Worm (Caenorhabditis elegans) whole organism, L1 larva: Measurements from ENCODE around the gene T27E4.7.

Experiments
- Y116A8C.19 ChIP-seq: sonication (generic microtip); optimal IDR thresholded peaks from 2 replicates; lab custom pipeline; 2016; ENCODE audit warnings: missing compliant biosample characterization, missing genetic modification characterization, borderline replicate concordance
- aha-1 ChIP-seq: fragments of 150-350 bp; optimal IDR thresholded peaks from 2 replicates; lab custom pipeline; 2014; ENCODE audit warnings: missing biosample characterization, missing genetic modification characterization
- aly-2 ChIP-seq: fragments of 150-350 bp; optimal IDR thresholded peaks from 2 replicates; lab custom pipeline; 2014; ENCODE audit warnings: missing biosample characterization, missing genetic modification characterization
- ama-1 ChIP-seq: fragments of 150-350 bp; optimal IDR thresholded peaks from 2 replicates; lab custom pipeline; 2014
- blmp-1 ChIP-seq: fragments of 150-350 bp; optimal IDR thresholded peaks from 2 replicates; lab custom pipeline; 2014; ENCODE audit warnings: missing biosample characterization, missing genetic modification characterization
- ceh-82 ChIP-seq, 3 experiments: fragments of 150-350 bp in 1 of 3; sonication (generic microtip) in 2 of 3; optimal IDR thresholded peaks; 2 replicates each; lab custom pipeline; 2014 to 2017; ENCODE audit warnings: missing biosample characterization in 3 of 3, missing genetic modification characterization in 3 of 3
- ceh-88 ChIP-seq: fragments of 200-800 bp; sonication (Bioruptor generic); IDR thresholded peaks from 2 replicates; pipeline ENCODE4 v1.3.6; 2022; ENCODE audit warnings: missing genetic modification characterization, missing compliant biosample characterization
- dsc-1 ChIP-seq: sonication (generic microtip); optimal IDR thresholded peaks from 2 replicates; lab custom pipeline; 2016; ENCODE audit warnings: mild to moderate bottlenecking, missing genetic modification characterization, missing compliant biosample characterization
- efl-3 ChIP-seq: fragments of 200-800 bp; sonication (Bioruptor generic); optimal IDR thresholded peaks from 2 replicates; lab custom pipeline; 2018; ENCODE audit warnings: mild to moderate bottlenecking, missing genetic modification characterization, missing compliant biosample characterization
- fkh-10 ChIP-seq: sonication (generic microtip); optimal IDR thresholded peaks from 2 replicates; lab custom pipeline; 2017; ENCODE audit warnings: missing biosample characterization, missing genetic modification reagents, missing genetic modification characterization
- fos-1 ChIP-seq: fragments of 150-350 bp; optimal IDR thresholded peaks from 2 replicates; lab custom pipeline; 2014; ENCODE audit warnings: missing biosample characterization, missing genetic modification characterization
- hpl-2 ChIP-seq: fragments of 150-350 bp; optimal IDR thresholded peaks from 2 replicates; lab custom pipeline; 2014; ENCODE audit warnings: missing biosample characterization, missing genetic modification reagents, missing genetic modification characterization
- irx-1 ChIP-seq: sonication (generic microtip); optimal IDR thresholded peaks from 2 replicates; lab custom pipeline; 2016; ENCODE audit warnings: missing genetic modification characterization, missing compliant biosample characterization
- lin-13 ChIP-seq: fragments of 150-350 bp; optimal IDR thresholded peaks from 2 replicates; lab custom pipeline; 2014; ENCODE audit warnings: missing biosample characterization, missing genetic modification reagents, missing genetic modification characterization
- lin-14 ChIP-seq: fragments of 200-800 bp; sonication (Bioruptor generic); optimal IDR thresholded peaks from 2 replicates; lab custom pipeline; 2018; ENCODE audit warnings: mild to moderate bottlenecking, missing genetic modification characterization, moderate library complexity, missing compliant biosample characterization
- lin-35 ChIP-seq, 2 experiments: fragments of 150-350 bp; optimal IDR thresholded peaks; 2 replicates each; lab custom pipeline; 2014; ENCODE audit warnings: missing biosample characterization in 2 of 2, missing genetic modification characterization in 2 of 2, missing genetic modification reagents in 2 of 2
- lsy-2 ChIP-seq, 2 experiments: fragments of 150-350 bp; optimal IDR thresholded peaks; 2 replicates each; lab custom pipeline; 2014; ENCODE audit warnings: missing biosample characterization in 2 of 2, missing genetic modification characterization in 2 of 2
- mab-9 ChIP-seq: fragments of 200-800 bp; sonication (Bioruptor generic); IDR thresholded peaks from 2 replicates; pipeline ENCODE4 v1.3.6; 2022; ENCODE audit warnings: missing genetic modification reagents, missing genetic modification characterization, missing compliant biosample characterization
- mdl-1 ChIP-seq, 2 experiments: fragments of 150-350 bp; optimal IDR thresholded peaks; 2 replicates each; lab custom pipeline; 2014 to 2017; ENCODE audit warnings: missing biosample characterization in 2 of 2, missing genetic modification characterization in 2 of 2, inconsistent platforms in 1 of 2
- nhr-20 ChIP-seq: sonication (generic microtip); optimal IDR thresholded peaks from 2 replicates; lab custom pipeline; 2016; ENCODE audit warnings: mild to moderate bottlenecking, missing genetic modification characterization, missing compliant biosample characterization
- nhr-28 ChIP-seq: fragments of 150-350 bp; optimal IDR thresholded peaks from 2 replicates; lab custom pipeline; 2014; ENCODE audit warnings: missing biosample characterization, missing genetic modification characterization
- nhr-84 ChIP-seq: sonication (generic microtip); optimal IDR thresholded peaks from 2 replicates; lab custom pipeline; 2017; ENCODE audit warnings: missing biosample characterization, missing genetic modification characterization
- nhr-85 ChIP-seq: sonication (generic microtip); peaks from one replicate; lab custom pipeline; 2016; ENCODE audit warnings: missing genetic modification characterization, inconsistent platforms, missing compliant biosample characterization
- nhr-90 ChIP-seq: sonication (generic microtip); optimal IDR thresholded peaks from 2 replicates; lab custom pipeline; 2016; ENCODE audit warnings: mild to moderate bottlenecking, missing genetic modification characterization, missing compliant biosample characterization; ENCODE audit not compliant: poor library complexity
- pag-3 ChIP-seq: sonication (generic microtip); optimal IDR thresholded peaks from 2 replicates; lab custom pipeline; 2017; ENCODE audit warnings: missing genetic modification characterization, mild to moderate bottlenecking, missing compliant biosample characterization, antibody characterized with exemption, borderline replicate concordance; ENCODE audit not compliant: insufficient read depth
- snpc-4 ChIP-seq: fragments of 150-350 bp; optimal IDR thresholded peaks from 2 replicates; lab custom pipeline; 2014; ENCODE audit warnings: missing biosample characterization, missing genetic modification characterization
- snu-23 ChIP-seq: sonication (generic microtip); optimal IDR thresholded peaks from 2 replicates; lab custom pipeline; 2016; ENCODE audit warnings: missing genetic modification characterization, missing compliant biosample characterization
- sox-4 ChIP-seq: sonication (generic microtip); optimal IDR thresholded peaks from 2 replicates; lab custom pipeline; 2016; ENCODE audit warnings: missing genetic modification characterization, missing compliant biosample characterization
- sptf-1 ChIP-seq: fragments of 150-350 bp; optimal IDR thresholded peaks from 2 replicates; lab custom pipeline; 2014; ENCODE audit warnings: missing biosample characterization, missing genetic modification characterization
- sup-37 ChIP-seq: fragments of 200-800 bp; sonication (Bioruptor generic); optimal IDR thresholded peaks from 2 replicates; lab custom pipeline; 2018; ENCODE audit warnings: mild to moderate bottlenecking, missing genetic modification characterization, missing compliant biosample characterization
- swsn-7 ChIP-seq: sonication (generic microtip); optimal IDR thresholded peaks from 2 replicates; lab custom pipeline; 2016; ENCODE audit warnings: missing genetic modification characterization, missing compliant biosample characterization
- tbx-2 ChIP-seq: sonication (generic microtip); optimal IDR thresholded peaks from 2 replicates; lab custom pipeline; 2016; ENCODE audit warnings: missing genetic modification characterization, missing compliant biosample characterization
- unc-130 ChIP-seq: fragments of 150-350 bp; optimal IDR thresholded peaks from 2 replicates; lab custom pipeline; 2017; ENCODE audit warnings: missing biosample characterization, missing genetic modification characterization, inconsistent platforms
- unc-30 ChIP-seq: sonication (generic microtip); optimal IDR thresholded peaks from 2 replicates; lab custom pipeline; 2017; ENCODE audit warnings: missing biosample characterization, missing genetic modification characterization
- unc-86 ChIP-seq: sonication (generic microtip); optimal IDR thresholded peaks from 2 replicates; lab custom pipeline; 2016; ENCODE audit warnings: missing genetic modification characterization, missing compliant biosample characterization
- xbp-1 ChIP-seq: sonication (generic microtip); optimal IDR thresholded peaks from 2 replicates; lab custom pipeline; 2016; ENCODE audit warnings: missing genetic modification characterization, missing compliant biosample characterization
- ztf-11 ChIP-seq, 2 experiments: sonication (generic microtip); optimal IDR thresholded peaks; 2 replicates each; lab custom pipeline; 2016 to 2017; ENCODE audit warnings: missing genetic modification characterization in 2 of 2, missing biosample characterization in 1 of 2, missing compliant biosample characterization in 1 of 2

T27E4.7 gene

ce11 chrV:9073322-9074038 is 2.6 kb downstream of the T27E4.7 start, which contains the start of gene oac-50:
oac-50 (minus strand) TSS chrV:9073540.
- TF ChIP-seq lin-35 (GFP tag; optimal IDR thresholded peaks at IDR 0.05; lab: Kevin White, UChicago) (peak in 1 of 2 experiments; percentile 12), Y116A8C.19 (no peak), nhr-28 (no peak), ceh-82 (tag; optimal IDR thresholded peaks at IDR 0.05; lab: Kevin White, UChicago) (no peak), ceh-88 (GFP tag; lab: Robert Waterston, UW) (no peak), pag-3 (tag; lab: Kevin White, UChicago) (no peak), efl-3 (GFP tag; lab: Kevin White, UChicago) (no peak), tbx-2 (tag; lab: Kevin White, UChicago) (peak; percentile 14), mdl-1 (tag; optimal IDR thresholded peaks at IDR 0.05; lab: Kevin White, UChicago) (peak in 1 of 2 experiments; percentile 22), lsy-2 (tag; optimal IDR thresholded peaks at IDR 0.05; lab: Kevin White, UChicago) (peak in 1 of 2 experiments; percentile 24), swsn-7 (tag; lab: Kevin White, UChicago) (no peak)

- TF ChIP-seq fkh-10 (GFP tag; lab: Kevin White, UChicago) (no peak), mdl-1 (tag; optimal IDR thresholded peaks at IDR 0.05; lab: Kevin White, UChicago) (no peak), unc-86 (tag; lab: Kevin White, UChicago) (no peak), aly-2 (no peak), nhr-90 (tag; lab: Kevin White, UChicago) (no peak), xbp-1 (tag; lab: Kevin White, UChicago) (no peak), swsn-7 (tag; lab: Kevin White, UChicago) (no peak), snpc-4 (tag; lab: Kevin White, UChicago) (no peak), nhr-84 (no peak), ztf-11 (tag; optimal IDR thresholded peaks at IDR 0.05; lab: Kevin White, UChicago) (no peak), sup-37 (GFP tag; lab: Kevin White, UChicago) (no peak), lin-13 (GFP tag; lab: Kevin White, UChicago) (no peak), tbx-2 (tag; lab: Kevin White, UChicago) (no peak), ama-1 (no peak), mab-9 (no peak), aha-1 (tag; lab: Kevin White, UChicago) (no peak), nhr-85 (tag; lab: Kevin White, UChicago) (no peak), Y116A8C.19 (no peak)
Observed at ce11 chrV:9069680-9070079, 6.4 kb downstream of the T27E4.7 start, which contains the start of gene T27E4.5. T27E4.5 (minus strand) TSS chrV:9069780.

ce11 chrV:9067678-9068077 is 8.4 kb downstream of the T27E4.7 start, which contains the start of gene fip-2:
fip-2 (plus strand) TSS chrV:9067978.
- no peak for TF ChIP-seq aly-2
- no peak for TF ChIP-seq unc-30 (tag; lab: Kevin White, UChicago)

ce11 chrV:9065915-9066314 is 10.2 kb downstream of the T27E4.7 start:
- TF ChIP-seq sptf-1, result no peak
- no peak for TF ChIP-seq fos-1
- TF ChIP-seq blmp-1, result peak; percentile 72
- TF ChIP-seq Y116A8C.19, result no peak
- TF ChIP-seq dsc-1, result no peak
- peak; percentile 16 for TF ChIP-seq snu-23
- peak; percentile 62 for TF ChIP-seq lin-14 (GFP tag; lab: Kevin White, UChicago)
- TF ChIP-seq lsy-2 (tag; optimal IDR thresholded peaks at IDR 0.05; lab: Kevin White, UChicago), result peak in 1 of 2 experiments; percentile 3
- no peak for TF ChIP-seq lin-35 (GFP tag; optimal IDR thresholded peaks at IDR 0.05; lab: Kevin White, UChicago)
- no peak for TF ChIP-seq sox-4 (tag; lab: Kevin White, UChicago)
- TF ChIP-seq nhr-85 (tag; lab: Kevin White, UChicago), result peak; percentile 91
- no peak for TF ChIP-seq swsn-7 (tag; lab: Kevin White, UChicago)
- peak; percentile 11 for TF ChIP-seq nhr-20 (tag; lab: Kevin White, UChicago)
- TF ChIP-seq hpl-2, result no peak
- TF ChIP-seq unc-130 (tag; lab: Kevin White, UChicago), result no peak
- TF ChIP-seq irx-1 (tag; lab: Kevin White, UChicago), result no peak
- TF ChIP-seq unc-30 (tag; lab: Kevin White, UChicago), result no peak
